Fruit fly (Drosophila melanogaster): Measurements from ENCODE around the gene CG10969.

dm6 chr3L:12746241-12746640, 34.7 kb downstream of the CG10969 start:
- no peak for TF ChIP-seq CG17806 (tag; optimal IDR thresholded peaks at IDR 0.05)
- no peak for TF ChIP-seq Pif1B (GFP tag; optimal IDR thresholded peaks at IDR 0.05)
- no peak for TF ChIP-seq rn (GFP tag; IDR thresholded peaks at IDR 0.05)
- no peak for TF ChIP-seq EcR (GFP tag; optimal IDR thresholded peaks at IDR 0.05)
- no peak for TF ChIP-seq CG14655 (GFP tag; optimal IDR thresholded peaks at IDR 0.05)
- no peak for TF ChIP-seq CG8159 (tag; optimal IDR thresholded peaks at IDR 0.05)
- TF ChIP-seq CG9948 (tag; optimal IDR thresholded peaks at IDR 0.05), result no peak
- TF ChIP-seq fd96Ca (GFP tag; IDR thresholded peaks at IDR 0.05), result no peak

Measured in whole organism, pupa.